Worm (Caenorhabditis elegans): ENCODE data around the gene C28D4.4.
A peak's percentile ranks its signal among the peaks of the same experiment; 100 is the strongest.
"Not testable (repeated sequence)": the region's sequence is repeated elsewhere in the genome, so short reads cannot be mapped to it uniquely, and the experiment has no call there.

Gene C28D4.4

DNA sequence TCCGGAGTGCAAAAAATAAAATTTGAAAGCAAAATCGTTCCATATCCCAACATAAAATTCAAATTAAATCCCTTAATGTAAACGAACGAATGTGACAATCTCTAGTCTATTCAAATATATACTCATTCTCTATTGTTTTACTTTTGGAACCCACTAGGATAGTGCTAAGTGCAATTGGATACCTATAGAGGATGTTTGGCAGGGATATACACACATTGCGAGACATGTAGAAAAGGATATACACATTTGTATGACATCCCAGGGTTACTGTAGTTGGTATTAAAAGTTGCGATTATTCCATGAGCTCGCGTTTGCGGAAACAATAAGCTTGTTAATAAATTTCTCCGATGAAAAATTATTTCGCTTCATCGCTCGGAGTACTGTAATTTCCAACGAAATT lies 28.6 kb upstream of the C28D4.4 start:
- TF ChIP-seq lin-11 (tag; optimal IDR thresholded peaks at IDR 0.05) (no peak), egl-27 (tag; optimal IDR thresholded peaks at IDR 0.05) (no peak), nhr-237 (tag; optimal IDR thresholded peaks at IDR 0.05) (no peak), sem-4 (tag; optimal IDR thresholded peaks at IDR 0.05) (no peak), nhr-129 (tag; optimal IDR thresholded peaks at IDR 0.05) (no peak), elt-1 (tag; optimal IDR thresholded peaks at IDR 0.05) (no peak), sma-3 (GFP tag; optimal IDR thresholded peaks at IDR 0.05) (no peak), mab-5 (tag; optimal IDR thresholded peaks at IDR 0.05) (no peak), zag-1 (tag; optimal IDR thresholded peaks at IDR 0.05) (no peak), unc-55 (GFP tag; optimal IDR thresholded peaks at IDR 0.05) (no peak), snpc-4 (tag; optimal IDR thresholded peaks at IDR 0.05) (no peak), ZK546.5 (tag; optimal IDR thresholded peaks at IDR 0.05) (no peak)

DNA sequence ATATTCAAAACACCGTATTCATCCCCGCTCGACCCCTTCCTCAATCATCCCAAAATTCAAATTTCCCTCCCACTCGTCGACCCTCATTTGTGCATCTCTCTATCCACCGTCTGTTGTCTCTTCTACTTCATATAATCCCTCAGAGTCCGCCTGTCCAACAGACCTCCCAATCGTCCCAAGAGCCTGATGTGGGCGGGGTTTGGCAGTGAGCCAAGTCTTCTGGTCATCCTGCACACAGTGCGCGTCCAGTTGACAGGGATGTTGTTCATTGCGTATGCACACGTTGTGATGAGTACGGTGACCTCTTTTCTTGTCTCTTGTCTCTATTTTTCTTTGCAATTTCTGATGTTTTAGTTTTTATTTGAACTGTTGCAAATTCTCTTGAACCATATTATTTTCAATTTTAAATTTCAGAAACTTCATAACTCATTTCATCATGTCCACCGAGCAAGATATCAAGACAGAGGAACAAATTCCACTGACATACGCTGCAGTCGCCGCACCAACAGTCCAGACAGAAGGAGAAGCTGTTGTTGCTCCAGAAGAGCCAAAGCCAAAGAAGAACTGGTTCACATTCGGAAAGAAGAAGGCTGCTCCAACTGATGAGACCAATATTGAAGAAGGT lies 27.4 kb upstream of the C28D4.4 start, which contains the start of gene cav-1:
Gene cav-1, plus strand, starts transcription at position 415 of the 625 bp plus-strand sequence.
- TF ChIP-seq nhr-10 (tag; optimal IDR thresholded peaks at IDR 0.05) (no peak), mdl-1 (tag; optimal IDR thresholded peaks at IDR 0.05) (no peak), lin-39 (tag; optimal IDR thresholded peaks at IDR 0.05) (no peak), egl-27 (tag; optimal IDR thresholded peaks at IDR 0.05) (no peak), peb-1 (tag; optimal IDR thresholded peaks at IDR 0.05) (no peak), ztf-4 (tag; optimal IDR thresholded peaks at IDR 0.05) (no peak), mab-5 (tag; optimal IDR thresholded peaks at IDR 0.05) (no peak), unc-39 (tag; optimal IDR thresholded peaks at IDR 0.05) (no peak), Y55F3AM.14 (GFP tag; optimal IDR thresholded peaks at IDR 0.05) (no peak), ztf-1 (GFP tag; conservative IDR thresholded peaks at IDR 0.05) (no peak), nhr-6 (tag; optimal IDR thresholded peaks at IDR 0.05) (no peak), fos-1 (tag; optimal IDR thresholded peaks at IDR 0.05) (no peak)

DNA sequence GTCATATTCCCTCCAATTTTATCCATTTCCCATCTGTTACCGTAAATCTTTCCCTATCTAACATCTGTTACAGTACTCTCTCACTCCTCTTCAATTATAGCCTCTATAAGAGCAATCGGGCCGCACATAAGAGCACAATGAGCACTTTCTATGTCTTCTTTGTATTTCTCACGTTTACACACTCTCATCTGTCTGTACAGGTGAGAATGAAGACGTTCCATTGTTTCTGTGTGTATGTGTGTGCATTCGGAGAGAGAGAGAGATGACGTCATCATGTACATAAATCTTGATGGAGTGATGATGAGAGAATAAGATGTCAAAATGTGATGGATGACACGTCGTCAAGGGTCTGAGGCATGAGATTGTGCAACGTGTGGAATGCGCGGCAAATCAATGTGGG lies 26.0 kb upstream of the C28D4.4 start:
- no peak for TF ChIP-seq nhr-21 (tag; optimal IDR thresholded peaks at IDR 0.05)
- no peak for TF ChIP-seq nhr-77 (tag; optimal IDR thresholded peaks at IDR 0.05)
- TF ChIP-seq aly-2 (tag; optimal IDR thresholded peaks at IDR 0.05), result no peak
- no peak for TF ChIP-seq nhr-11 (tag; optimal IDR thresholded peaks at IDR 0.05)
- TF ChIP-seq nhr-25 (tag; optimal IDR thresholded peaks at IDR 0.05), result no peak
- no peak for TF ChIP-seq ceh-16 (tag; optimal IDR thresholded peaks at IDR 0.05)
- TF ChIP-seq lsy-2 (tag; optimal IDR thresholded peaks at IDR 0.05), result no peak
- no peak for TF ChIP-seq ZK546.5 (tag; optimal IDR thresholded peaks at IDR 0.05)
- TF ChIP-seq mab-5 (tag; optimal IDR thresholded peaks at IDR 0.05), result peak; percentile 12

DNA sequence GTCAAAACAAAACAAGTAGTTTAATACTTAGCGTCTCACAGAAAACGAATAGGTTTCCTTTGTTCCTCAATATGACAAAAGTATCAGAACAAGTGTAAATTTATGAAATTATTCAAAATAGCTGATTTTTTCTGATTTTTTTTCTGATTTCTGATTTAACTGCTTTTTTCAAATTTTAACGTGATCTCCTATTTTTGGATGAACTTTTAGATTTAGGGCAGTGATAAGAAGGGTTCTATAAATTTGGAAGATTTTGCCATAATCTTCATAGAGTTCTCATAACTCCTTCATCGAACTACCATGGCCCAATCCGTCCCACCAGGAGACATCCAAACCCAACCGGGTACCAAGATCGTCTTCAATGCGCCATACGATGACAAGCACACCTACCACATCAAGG lies 24.9 kb upstream of the C28D4.4 start, which contains the start of gene msp-78:
Gene msp-78, plus strand, starts transcription at position 301 of the 400 bp plus-strand sequence.
- not testable (repeated sequence) for TF ChIP-seq elt-3, egl-27, nhr-21 (tag; optimal IDR thresholded peaks at IDR 0.05)

DNA sequence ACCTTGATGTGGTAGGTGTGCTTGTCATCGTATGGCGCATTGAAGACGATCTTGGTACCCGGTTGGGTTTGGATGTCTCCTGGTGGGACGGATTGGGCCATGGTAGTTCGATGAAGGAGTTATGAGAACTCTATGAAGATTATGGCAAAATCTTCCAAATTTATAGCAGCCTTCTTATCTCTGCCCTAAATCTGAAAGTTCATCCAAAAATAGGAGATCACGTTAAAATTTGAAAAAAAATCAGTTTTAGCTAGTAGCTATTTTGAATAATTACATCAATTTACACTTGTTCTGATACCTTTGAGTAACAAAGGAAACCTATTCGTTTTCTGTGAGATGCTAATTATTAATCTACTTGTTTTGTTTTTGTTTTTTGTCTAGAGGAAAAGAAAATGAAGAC lies 22.2 kb upstream of the C28D4.4 start, which contains the start of gene msp-79:
Gene msp-79, minus strand, starts transcription at position 101 of the 400 bp plus-strand sequence.
- TF ChIP-seq nhr-12, nhr-6, sem-4 (tag; optimal IDR thresholded peaks at IDR 0.05): not testable (repeated sequence)

DNA sequence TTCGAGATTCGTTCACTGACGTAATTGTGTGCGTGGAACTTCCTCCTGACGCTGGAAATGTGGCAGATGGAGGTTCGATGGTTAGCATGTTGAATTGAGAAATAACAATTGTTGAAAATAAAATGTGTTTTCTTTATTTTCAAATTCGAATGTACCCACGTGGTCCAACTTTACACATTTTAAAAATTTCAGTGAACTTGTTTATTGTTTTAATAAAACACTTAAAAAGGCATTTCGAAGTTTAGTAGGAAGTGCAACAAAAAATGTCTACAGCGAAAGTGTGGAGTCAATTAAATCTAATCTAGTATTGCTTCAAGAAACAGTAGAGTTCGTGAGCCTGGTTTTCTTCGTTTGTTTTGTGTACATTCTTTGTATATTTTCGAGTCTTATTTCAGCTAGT lies 21.4 kb upstream of the C28D4.4 start, which contains the start of gene ssp-36:
Gene ssp-36, minus strand, starts transcription at position 101 of the 400 bp plus-strand sequence.
- TF ChIP-seq snpc-4 (tag; optimal IDR thresholded peaks at IDR 0.05), result no peak
- TF ChIP-seq alr-1 (tag; optimal IDR thresholded peaks at IDR 0.05), result no peak
- no peak for TF ChIP-seq sma-3 (GFP tag; optimal IDR thresholded peaks at IDR 0.05)
- no peak for TF ChIP-seq unc-55 (GFP tag; optimal IDR thresholded peaks at IDR 0.05)
- no peak for TF ChIP-seq elt-3 (tag; optimal IDR thresholded peaks at IDR 0.05)
- no peak for TF ChIP-seq dmd-4 (tag; optimal IDR thresholded peaks at IDR 0.05)
- no peak for TF ChIP-seq unc-62 (GFP tag; optimal IDR thresholded peaks at IDR 0.05)
- TF ChIP-seq nhr-129 (tag; optimal IDR thresholded peaks at IDR 0.05), result no peak
- no peak for TF ChIP-seq nhr-23 (tag; optimal IDR thresholded peaks at IDR 0.05)
- TF ChIP-seq lin-39 (tag; optimal IDR thresholded peaks at IDR 0.05), result no peak
- TF ChIP-seq ama-1 (optimal IDR thresholded peaks at IDR 0.05), result no peak
- TF ChIP-seq F13H6.1 (tag; optimal IDR thresholded peaks at IDR 0.05), result no peak
